Worm (Caenorhabditis elegans): ENCODE data around the gene K04A8.19.

- no peak for TF ChIP-seq ZK546.5 (tag; optimal IDR thresholded peaks at IDR 0.05)
- TF ChIP-seq egl-27 (tag; optimal IDR thresholded peaks at IDR 0.05): no peak
- TF ChIP-seq fos-1 (tag; optimal IDR thresholded peaks at IDR 0.05): no peak
- no peak for TF ChIP-seq nhr-12 (tag; optimal IDR thresholded peaks at IDR 0.05)
- no peak for TF ChIP-seq fkh-2 (tag; optimal IDR thresholded peaks at IDR 0.05)
- TF ChIP-seq jun-1 (tag; optimal IDR thresholded peaks at IDR 0.05): peak; percentile 45
- peak; percentile 74 for TF ChIP-seq pqm-1 (tag; optimal IDR thresholded peaks at IDR 0.05)
- no peak for TF ChIP-seq nhr-237 (tag; optimal IDR thresholded peaks at IDR 0.05)
- no peak for TF ChIP-seq skn-1 (tag; optimal IDR thresholded peaks at IDR 0.05)
- TF ChIP-seq ztf-4 (tag; optimal IDR thresholded peaks at IDR 0.05): no peak
Measured at ce11 chrV:6575406-6576130, 21.4 kb upstream of the K04A8.19 start, which contains the start of gene fut-2.
